Fruit fly (Drosophila melanogaster) whole organism, pupa: Measurements from ENCODE around the gene DopEcR.
A peak's percentile ranks its signal among the peaks of the same experiment; 100 is the strongest.

Experiments used
- CG17806 ChIP-seq: fragments of 200-800 bp; sonication (Bioruptor generic); optimal IDR thresholded peaks from 2 replicates; lab custom pipeline; 2018; ENCODE audit warnings: missing biosample characterization, mild to moderate bottlenecking, missing genetic modification characterization, moderate library complexity
- CG32121 ChIP-seq: fragments of 200-800 bp; sonication (Bioruptor generic); IDR thresholded peaks from 2 replicates; pipeline ENCODE4 v1.3.6; 2022; ENCODE audit warnings: missing biosample characterization, missing genetic modification characterization
- rn ChIP-seq: fragments of 200-800 bp; sonication (Bioruptor generic); IDR thresholded peaks from 2 replicates; pipeline ENCODE4 v1.3.6; 2022; ENCODE audit warnings: missing biosample characterization, missing genetic modification characterization

DNA sequence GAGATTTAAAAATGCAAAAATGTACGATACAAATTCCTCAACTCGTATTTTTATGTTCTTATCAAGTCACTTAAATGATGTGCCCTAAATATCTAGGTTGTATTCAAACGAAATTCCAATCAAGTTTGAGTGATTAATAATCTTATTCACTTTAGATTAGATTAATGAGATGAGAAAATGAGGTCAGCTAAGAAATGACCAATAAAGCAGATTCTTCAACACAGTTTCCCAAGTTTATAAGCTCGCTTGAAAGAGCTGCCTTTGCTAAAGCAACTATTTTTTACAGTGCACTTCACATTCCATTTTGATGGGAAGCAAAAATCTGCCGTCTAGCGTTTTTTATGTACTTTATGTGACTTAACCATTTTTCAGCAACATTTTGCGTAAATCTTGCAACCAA, 33.8 kb downstream of the DopEcR start:
- TF ChIP-seq CG32121 (peak; percentile 9; the same call in 1 of the 2 replicates), rn (no peak), CG17806 (tag; lab: Kevin White, UChicago) (peak; percentile 62)
